Fruit fly (Drosophila melanogaster) whole organism, embryonic: ENCODE measurements around the gene Ids.

ENCODE experiments used
- Blimp-1 ChIP-seq: fragments of 200-800 bp; sonication (Bioruptor generic); optimal IDR thresholded peaks from 3 replicates; lab custom pipeline; 2018; ENCODE audit warnings: missing biosample characterization, missing genetic modification characterization, mild to moderate bottlenecking, moderate library complexity, missing genetic modification reagents
- Bteb2 ChIP-seq: fragments of 200-800 bp; sonication (Bioruptor generic); optimal IDR thresholded peaks from 2 replicates; lab custom pipeline; 2016; ENCODE audit warnings: missing biosample characterization, missing genetic modification characterization
- CG10209 ChIP-seq: fragments of 200-800 bp; sonication (Bioruptor generic); optimal IDR thresholded peaks from 3 replicates; lab custom pipeline; 2017; ENCODE audit warnings: missing biosample characterization, mild to moderate bottlenecking, missing genetic modification characterization, missing genetic modification reagents
- CG10959 ChIP-seq: fragments of 200-800 bp; sonication (Bioruptor generic); IDR thresholded peaks from 2 replicates; pipeline ENCODE4 v1.3.6; 2022; ENCODE audit warnings: missing biosample characterization, missing genetic modification characterization
- CG11723 ChIP-seq: fragments of 200-800 bp; sonication (Bioruptor generic); optimal IDR thresholded peaks from 2 replicates; lab custom pipeline; 2017; ENCODE audit warnings: missing biosample characterization, mild to moderate bottlenecking, missing genetic modification characterization
- CG12769 ChIP-seq: fragments of 200-800 bp; sonication (Bioruptor generic); optimal IDR thresholded peaks from 2 replicates; lab custom pipeline; 2019; ENCODE audit warnings: missing biosample characterization, mild to moderate bottlenecking, missing genetic modification characterization, moderate library complexity
- CG15269 ChIP-seq: fragments of 200-800 bp; sonication (Bioruptor generic); optimal IDR thresholded peaks from 2 replicates; lab custom pipeline; 2018; ENCODE audit warnings: missing biosample characterization, mild to moderate bottlenecking, missing genetic modification characterization, moderate library complexity
- CG15514 ChIP-seq: fragments of 200-800 bp; sonication (Bioruptor generic); optimal IDR thresholded peaks from 3 replicates; lab custom pipeline; 2017; ENCODE audit warnings: missing biosample characterization, missing genetic modification characterization, mild to moderate bottlenecking, moderate library complexity, missing genetic modification reagents
- CG17612 ChIP-seq: fragments of 200-800 bp; sonication (Bioruptor generic); IDR thresholded peaks from 2 replicates; pipeline ENCODE4 v1.3.6; 2022; ENCODE audit warnings: missing biosample characterization, missing genetic modification characterization
- CG18599 ChIP-seq: fragments of 200-800 bp; sonication (Bioruptor generic); optimal IDR thresholded peaks from 3 replicates; lab custom pipeline; 2017; ENCODE audit warnings: missing biosample characterization, missing genetic modification characterization, mild to moderate bottlenecking, moderate library complexity, missing genetic modification reagents
- CG33557 ChIP-seq: fragments of 200-800 bp; sonication (Bioruptor generic); optimal IDR thresholded peaks from 2 replicates; lab custom pipeline; 2019; ENCODE audit warnings: missing biosample characterization, mild to moderate bottlenecking, missing genetic modification characterization, moderate library complexity
- CG4707 ChIP-seq: fragments of 200-800 bp; sonication (Bioruptor generic); optimal IDR thresholded peaks from 2 replicates; lab custom pipeline; 2018; ENCODE audit warnings: missing biosample characterization, mild to moderate bottlenecking, missing genetic modification characterization, moderate library complexity
- CG6272 ChIP-seq: fragments of 200-800 bp; sonication (Bioruptor generic); IDR thresholded peaks from 2 replicates; pipeline ENCODE4 v1.3.6; 2022; ENCODE audit warnings: missing biosample characterization, missing genetic modification characterization
- CG6683 ChIP-seq: fragments of 200-800 bp; sonication (Bioruptor generic); optimal IDR thresholded peaks from 2 replicates; lab custom pipeline; 2017; ENCODE audit warnings: missing biosample characterization, mild to moderate bottlenecking, missing genetic modification characterization, missing genetic modification reagents
- CG8089 ChIP-seq: fragments of 200-800 bp; sonication (Bioruptor generic); optimal IDR thresholded peaks from 3 replicates; lab custom pipeline; 2016; ENCODE audit warnings: missing biosample characterization, missing genetic modification characterization
- CG8765 ChIP-seq: fragments of 200-800 bp; sonication (Bioruptor generic); IDR thresholded peaks from 2 replicates; pipeline ENCODE4 v1.3.6; 2022; ENCODE audit warnings: missing biosample characterization, missing genetic modification characterization
- CG9932 ChIP-seq: fragments of 200-800 bp; sonication (Bioruptor generic); IDR thresholded peaks from 2 replicates; pipeline ENCODE4 v1.3.6; 2022; ENCODE audit warnings: missing biosample characterization, missing genetic modification characterization
- Camta ChIP-seq: fragments of 200-800 bp; sonication (Bioruptor generic); optimal IDR thresholded peaks from 2 replicates; lab custom pipeline; 2016; ENCODE audit warnings: missing biosample characterization, missing genetic modification characterization
- CoRest ChIP-seq: fragments of 200-800 bp; sonication (Bioruptor generic); optimal IDR thresholded peaks from 3 replicates; lab custom pipeline; 2018; ENCODE audit warnings: missing biosample characterization, mild to moderate bottlenecking, missing genetic modification characterization, moderate library complexity
- D ChIP-seq, 2 experiments: fragments of 200-800 bp in 1 of 2; fragments of >200 bp in 1 of 2; sonication (Bioruptor generic) in 1 of 2; optimal IDR thresholded peaks; 2 replicates in 1 of 2; 3 replicates in 1 of 2; lab custom pipeline; 2017; ENCODE audit warnings: mild to moderate bottlenecking in 1 of 2, missing biosample characterization in 1 of 2, missing genetic modification characterization in 1 of 2, missing genetic modification reagents in 1 of 2
- Dref ChIP-seq: fragments of 200-800 bp; sonication (Bioruptor generic); IDR thresholded peaks from 2 replicates; pipeline ENCODE4 v1.3.6; 2022; ENCODE audit warnings: missing biosample characterization, missing genetic modification characterization
- Elba2 ChIP-seq: fragments of 200-800 bp; sonication (Bioruptor generic); optimal IDR thresholded peaks from 3 replicates; lab custom pipeline; 2016; ENCODE audit warnings: missing biosample characterization, missing genetic modification characterization
- HLH54F ChIP-seq: fragments of 200-800 bp; sonication (Bioruptor generic); optimal IDR thresholded peaks from 3 replicates; lab custom pipeline; 2016; ENCODE audit warnings: missing biosample characterization, missing genetic modification characterization
- Med ChIP-seq: fragments of 200-800 bp; sonication (Bioruptor generic); peaks from one replicate; lab custom pipeline; 2016; ENCODE audit warnings: missing biosample characterization, missing genetic modification characterization, mild to moderate bottlenecking, inconsistent platforms, moderate library complexity
- abd-A ChIP-seq: fragments of 200-800 bp; sonication (Bioruptor generic); optimal IDR thresholded peaks from 3 replicates; lab custom pipeline; 2019; ENCODE audit warnings: missing biosample characterization, mild to moderate bottlenecking, missing genetic modification characterization, moderate library complexity
- bab2 ChIP-seq: fragments of 200-800 bp; sonication (Bioruptor generic); optimal IDR thresholded peaks from 2 replicates; lab custom pipeline; 2016; ENCODE audit warnings: missing biosample characterization, missing genetic modification characterization
- bbx ChIP-seq: fragments of 200-800 bp; sonication (Bioruptor generic); IDR thresholded peaks from 2 replicates; pipeline ENCODE4 v1.3.6; 2022; ENCODE audit warnings: missing biosample characterization, missing genetic modification characterization; ENCODE audit not compliant: partially characterized antibody
- bcd ChIP-seq: fragments of 200-800 bp; sonication (Bioruptor generic); optimal IDR thresholded peaks from 2 replicates; lab custom pipeline; 2017; ENCODE audit warnings: missing biosample characterization, mild to moderate bottlenecking, missing genetic modification characterization
- cas ChIP-seq: fragments of 200-800 bp; sonication (Bioruptor generic); IDR thresholded peaks from 2 replicates; pipeline ENCODE4 v1.3.6; 2022; ENCODE audit warnings: missing biosample characterization, missing genetic modification characterization
- exex ChIP-seq: fragments of 200-800 bp; sonication (Bioruptor generic); optimal IDR thresholded peaks from 4 replicates; lab custom pipeline; 2018; ENCODE audit warnings: missing biosample characterization, mild to moderate bottlenecking, missing genetic modification characterization, moderate library complexity
- fd96Cb ChIP-seq: fragments of 200-800 bp; sonication (Bioruptor generic); optimal IDR thresholded peaks from 2 replicates; lab custom pipeline; 2018; ENCODE audit warnings: missing biosample characterization, mild to moderate bottlenecking, missing genetic modification characterization, moderate library complexity
- grn ChIP-seq: fragments of 200-800 bp; sonication (Bioruptor generic); optimal IDR thresholded peaks from 3 replicates; lab custom pipeline; 2017; ENCODE audit warnings: missing biosample characterization, missing genetic modification characterization
- hb ChIP-seq: fragments of 200-800 bp; sonication (Bioruptor generic); IDR thresholded peaks from 3 replicates; pipeline ENCODE4 v1.3.6; 2022; ENCODE audit warnings: missing biosample characterization, missing genetic modification characterization; ENCODE audit not compliant: partially characterized antibody
- kni ChIP-seq: fragments of 200-800 bp; sonication (Bioruptor generic); optimal IDR thresholded peaks from 3 replicates; lab custom pipeline; 2017; ENCODE audit warnings: mild to moderate bottlenecking, missing biosample characterization, missing genetic modification reagents, missing genetic modification characterization
- knrl ChIP-seq: fragments of 200-800 bp; sonication (Bioruptor generic); IDR thresholded peaks from 3 replicates; pipeline ENCODE4 v1.3.6; 2022; ENCODE audit warnings: missing biosample characterization, missing genetic modification characterization; ENCODE audit not compliant: partially characterized antibody
- nom ChIP-seq: fragments of 200-800 bp; sonication (Bioruptor generic); optimal IDR thresholded peaks from 2 replicates; lab custom pipeline; 2017; ENCODE audit warnings: missing biosample characterization, missing genetic modification characterization, mild to moderate bottlenecking, moderate library complexity, missing genetic modification reagents
- oc ChIP-seq: fragments of 200-800 bp; sonication (Bioruptor generic); optimal IDR thresholded peaks from 2 replicates; lab custom pipeline; 2018; ENCODE audit warnings: missing biosample characterization, mild to moderate bottlenecking, missing genetic modification characterization, moderate library complexity
- prd ChIP-seq, 3 experiments: fragments of >200 bp in 2 of 3; fragments of 200-800 bp in 1 of 3; sonication (Bioruptor generic) in 1 of 3; optimal IDR thresholded peaks in 2 of 3; IDR thresholded peaks in 1 of 3; 2 replicates in 2 of 3; 3 replicates in 1 of 3; pipeline versions ENCODE4 v1.3.6 to Lab custom; 2017 to 2022; ENCODE audit warnings: missing biosample characterization in 1 of 3, missing genetic modification characterization in 1 of 3
- pros ChIP-seq: fragments of 200-800 bp; sonication (Bioruptor generic); optimal IDR thresholded peaks from 3 replicates; lab custom pipeline; 2019; ENCODE audit warnings: missing biosample characterization, mild to moderate bottlenecking, missing genetic modification characterization, moderate library complexity
- salm ChIP-seq: fragments of 200-800 bp; sonication (Bioruptor generic); optimal IDR thresholded peaks from 2 replicates; lab custom pipeline; 2018; ENCODE audit warnings: missing biosample characterization, mild to moderate bottlenecking, missing genetic modification characterization
- sim ChIP-seq: fragments of 200-800 bp; sonication (Bioruptor generic); IDR thresholded peaks from 2 replicates; pipeline ENCODE4 v1.3.6; 2022; ENCODE audit warnings: missing biosample characterization, missing genetic modification characterization
- sob ChIP-seq: fragments of 200-800 bp; sonication (Bioruptor generic); IDR thresholded peaks from 2 replicates; pipeline ENCODE4 v1.3.6; 2022; ENCODE audit warnings: missing biosample characterization, missing genetic modification characterization
- vvl ChIP-seq: fragments of 200-800 bp; sonication (Bioruptor generic); IDR thresholded peaks from 2 replicates; pipeline ENCODE4 v1.3.6; 2022; ENCODE audit warnings: missing biosample characterization, missing genetic modification characterization

Ids gene

dm6 chr3L:3350572-3351343, 27.3 kb upstream of the Ids start (continued):
- peak; percentile 12 for TF ChIP-seq CoRest (tag; lab: Kevin White, UChicago)
- TF ChIP-seq D (optimal IDR thresholded peaks at IDR 0.05; lab: Kevin White, UChicago) = no peak
- TF ChIP-seq D (GFP tag; optimal IDR thresholded peaks at IDR 0.05; lab: Kevin White, UChicago) = no peak
- TF ChIP-seq fd96Cb (tag; lab: Kevin White, UChicago) = no peak
- TF ChIP-seq CG10959 (GFP tag; lab: Robert Waterston, UW) = no peak
- TF ChIP-seq nom (GFP tag; lab: Kevin White, UChicago) = no peak
- TF ChIP-seq CG9932 (GFP tag; lab: Robert Waterston, UW) = 0 out of 2 replicates have a peak, but pooled peaks have one; percentile 7
- no peak for TF ChIP-seq prd (optimal IDR thresholded peaks at IDR 0.05; lab: Kevin White, UChicago)
- no peak for TF ChIP-seq prd (GFP tag; IDR thresholded peaks at IDR 0.05; lab: Robert Waterston, UW)
- TF ChIP-seq exex (tag; lab: Kevin White, UChicago) = peak; percentile 91
- no peak for TF ChIP-seq bab2 (GFP tag; lab: Kevin White, UChicago)
- TF ChIP-seq sob = 0 out of 2 replicates have a peak, but pooled peaks have one; percentile 9
- TF ChIP-seq Bteb2 = no peak
- TF ChIP-seq CG10209 = peak; percentile 26
- TF ChIP-seq Camta = no peak
- peak; percentile 43 for TF ChIP-seq CG18599 (GFP tag; lab: Kevin White, UChicago)
- peak; percentile 82 for TF ChIP-seq Med (GFP tag; lab: Kevin White, UChicago)
- TF ChIP-seq HLH54F (GFP tag; lab: Kevin White, UChicago) = no peak
- no peak for TF ChIP-seq knrl (GFP tag; lab: Robert Waterston, UW)

DNA sequence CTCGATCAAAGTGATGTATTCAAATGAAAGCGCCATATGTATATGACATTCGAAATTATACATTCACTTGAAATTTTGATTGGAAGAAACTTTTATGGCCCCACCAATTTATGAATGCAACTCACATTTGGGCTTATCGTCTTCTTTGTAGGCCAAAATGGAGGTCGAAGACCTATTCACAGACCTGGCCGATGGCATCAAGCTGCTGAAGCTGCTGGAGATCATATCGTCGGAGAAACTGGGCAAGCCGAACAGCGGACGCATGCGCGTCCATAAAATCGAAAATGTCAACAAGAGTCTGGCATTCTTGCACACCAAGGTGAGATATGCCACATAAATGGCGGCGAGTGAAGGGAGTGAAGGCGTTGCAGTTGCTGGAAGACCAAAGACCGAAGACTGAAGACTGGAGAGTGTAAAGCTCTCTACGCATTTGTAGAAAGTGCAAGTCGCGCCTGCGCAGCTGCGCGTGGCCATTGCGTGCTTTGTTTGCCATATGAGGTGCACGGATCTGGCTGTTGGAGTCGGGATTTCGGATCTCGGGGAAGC, 26.2 kb upstream of the Ids start:
- TF ChIP-seq CG15514 (GFP tag; lab: Kevin White, UChicago) (no peak), pros (GFP tag; lab: Kevin White, UChicago) (peak; percentile 9), CG6272 (GFP tag; lab: Robert Waterston, UW) (no peak), grn (peak; percentile 67), Blimp-1 (GFP tag; lab: Kevin White, UChicago) (peak; percentile 83), cas (no peak), CG8765 (no peak), CG17612 (GFP tag; lab: Robert Waterston, UW) (no peak), Med (GFP tag; lab: Kevin White, UChicago) (peak; percentile 66), oc (tag; lab: Kevin White, UChicago) (peak; percentile 50), sim (GFP tag; lab: Robert Waterston, UW) (no peak), kni (GFP tag; lab: Kevin White, UChicago) (peak; percentile 72), bbx (GFP tag; lab: Robert Waterston, UW) (0 out of 2 replicates have a peak, but pooled peaks have one; percentile 47), fd96Cb (tag; lab: Kevin White, UChicago) (no peak), salm (tag; lab: Kevin White, UChicago) (peak; percentile 8), abd-A (tag; lab: Kevin White, UChicago) (peak; percentile 48), vvl (0 out of 2 replicates have a peak, but pooled peaks have one; percentile 24)
- TF ChIP-seq, all 482 proteins: peak for 10

DNA sequence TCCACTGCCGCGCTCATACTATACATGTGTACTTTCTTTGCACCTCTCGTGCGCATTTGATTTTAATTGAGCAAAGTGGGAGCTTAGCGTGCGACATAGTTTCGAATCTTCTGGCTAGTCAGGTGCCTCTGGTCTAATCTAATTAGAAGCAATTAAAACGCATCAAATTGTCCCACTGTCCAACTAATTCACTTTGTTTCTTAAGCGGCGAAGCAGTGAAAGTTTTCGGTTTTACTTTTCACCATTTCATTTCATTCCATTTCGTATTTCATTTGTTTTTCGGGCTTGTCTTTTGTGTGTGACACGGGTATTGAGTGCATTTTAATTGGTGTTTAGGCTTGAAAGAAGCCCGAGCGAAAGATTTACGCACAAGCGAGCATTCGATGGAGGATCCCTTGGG, 25.6 kb upstream of the Ids start:
- no peak for TF ChIP-seq CG6683 (GFP tag; lab: Kevin White, UChicago)
- peak; percentile 94 for TF ChIP-seq Blimp-1 (GFP tag; lab: Kevin White, UChicago)
- no peak for TF ChIP-seq CG12769 (tag; lab: Kevin White, UChicago)
- no peak for TF ChIP-seq bcd (GFP tag; lab: Kevin White, UChicago)
- TF ChIP-seq CG4707 = peak; percentile 53
- TF ChIP-seq CG8089 (GFP tag; lab: Kevin White, UChicago) = no peak
- TF ChIP-seq CG11723 (GFP tag; lab: Kevin White, UChicago) = no peak
- no peak for TF ChIP-seq Dref (GFP tag; lab: Robert Waterston, UW)
- TF ChIP-seq Elba2 = no peak
- no peak for TF ChIP-seq CG15269
- TF ChIP-seq hb = no peak
- peak; percentile 23 for TF ChIP-seq CG33557
